Fruit fly (Drosophila melanogaster) whole organism, embryonic: ENCODE results near the gene Rab3GAP1.

Experiments
- Bgb ChIP-seq: fragments of 200-800 bp; sonication (Bioruptor generic); IDR thresholded peaks from 2 replicates; pipeline ENCODE4 v1.3.6; 2022; ENCODE audit warnings: missing biosample characterization, missing genetic modification characterization; ENCODE audit not compliant: partially characterized antibody
- Bteb2 ChIP-seq: fragments of 200-800 bp; sonication (Bioruptor generic); optimal IDR thresholded peaks from 2 replicates; lab custom pipeline; 2016; ENCODE audit warnings: missing biosample characterization, missing genetic modification characterization
- CG10209 ChIP-seq: fragments of 200-800 bp; sonication (Bioruptor generic); optimal IDR thresholded peaks from 3 replicates; lab custom pipeline; 2017; ENCODE audit warnings: missing biosample characterization, mild to moderate bottlenecking, missing genetic modification characterization, missing genetic modification reagents
- CG10267 ChIP-seq: fragments of 200-800 bp; sonication (Bioruptor generic); optimal IDR thresholded peaks from 2 replicates; lab custom pipeline; 2018; ENCODE audit warnings: missing biosample characterization, mild to moderate bottlenecking, missing genetic modification characterization, moderate library complexity
- CG10431 ChIP-seq: fragments of 200-800 bp; sonication (Bioruptor generic); optimal IDR thresholded peaks from 3 replicates; lab custom pipeline; 2018; ENCODE audit warnings: missing biosample characterization, mild to moderate bottlenecking, missing genetic modification characterization
- CG11723 ChIP-seq: fragments of 200-800 bp; sonication (Bioruptor generic); optimal IDR thresholded peaks from 2 replicates; lab custom pipeline; 2017; ENCODE audit warnings: missing biosample characterization, mild to moderate bottlenecking, missing genetic modification characterization
- CG14014 ChIP-seq: fragments of 200-800 bp; sonication (Bioruptor generic); IDR thresholded peaks from 2 replicates; pipeline ENCODE4 v1.3.6; 2022; ENCODE audit warnings: missing biosample characterization, missing genetic modification characterization
- CG17612 ChIP-seq: fragments of 200-800 bp; sonication (Bioruptor generic); IDR thresholded peaks from 2 replicates; pipeline ENCODE4 v1.3.6; 2022; ENCODE audit warnings: missing biosample characterization, missing genetic modification characterization
- CG2129 ChIP-seq: fragments of 200-800 bp; sonication (Bioruptor generic); IDR thresholded peaks from 2 replicates; pipeline ENCODE4 v1.3.6; 2022; ENCODE audit warnings: missing biosample characterization, missing genetic modification characterization; ENCODE audit not compliant: partially characterized antibody
- CG2202 ChIP-seq: fragments of 200-800 bp; sonication (Bioruptor generic); optimal IDR thresholded peaks from 2 replicates; lab custom pipeline; 2018; ENCODE audit warnings: missing biosample characterization, mild to moderate bottlenecking, missing genetic modification characterization
- CG33557 ChIP-seq: fragments of 200-800 bp; sonication (Bioruptor generic); optimal IDR thresholded peaks from 2 replicates; lab custom pipeline; 2019; ENCODE audit warnings: missing biosample characterization, mild to moderate bottlenecking, missing genetic modification characterization, moderate library complexity
- CG6272 ChIP-seq: fragments of 200-800 bp; sonication (Bioruptor generic); IDR thresholded peaks from 2 replicates; pipeline ENCODE4 v1.3.6; 2022; ENCODE audit warnings: missing biosample characterization, missing genetic modification characterization
- CG6854 ChIP-seq: fragments of 200-800 bp; sonication (Bioruptor generic); optimal IDR thresholded peaks from 3 replicates; lab custom pipeline; 2017; ENCODE audit warnings: missing biosample characterization, mild to moderate bottlenecking, missing genetic modification characterization
- CG8290 ChIP-seq, 3 experiments: fragments of 200-800 bp; sonication (Bioruptor generic); optimal IDR thresholded peaks; 2 replicates each; lab custom pipeline; 2016 to 2019; ENCODE audit warnings: missing biosample characterization in 3 of 3, missing genetic modification characterization in 3 of 3, mild to moderate bottlenecking in 2 of 3, moderate library complexity in 1 of 3
- CG8924 ChIP-seq: fragments of 200-800 bp; optimal IDR thresholded peaks from 3 replicates; lab custom pipeline; 2019; ENCODE audit warnings: missing biosample characterization, mild to moderate bottlenecking, missing genetic modification characterization, moderate library complexity
- CG9727 ChIP-seq: fragments of 200-800 bp; sonication (Bioruptor generic); optimal IDR thresholded peaks from 3 replicates; lab custom pipeline; 2017; ENCODE audit warnings: missing biosample characterization, mild to moderate bottlenecking, missing genetic modification characterization
- CG9876 ChIP-seq: fragments of 200-800 bp; sonication (Bioruptor generic); optimal IDR thresholded peaks from 2 replicates; lab custom pipeline; 2016; ENCODE audit warnings: missing biosample characterization, missing genetic modification characterization
- Chrac-16 ChIP-seq: fragments of 200-800 bp; sonication (Bioruptor generic); optimal IDR thresholded peaks from 3 replicates; lab custom pipeline; 2016; ENCODE audit warnings: missing biosample characterization, missing genetic modification characterization
- Dip3 ChIP-seq: fragments of 200-800 bp; sonication (Bioruptor generic); optimal IDR thresholded peaks from 3 replicates; lab custom pipeline; 2016; ENCODE audit warnings: missing biosample characterization, missing genetic modification characterization
- Dref ChIP-seq: fragments of 200-800 bp; sonication (Bioruptor generic); IDR thresholded peaks from 2 replicates; pipeline ENCODE4 v1.3.6; 2022; ENCODE audit warnings: missing biosample characterization, missing genetic modification characterization
- Ets97D ChIP-seq: fragments of 200-800 bp; sonication (Bioruptor generic); optimal IDR thresholded peaks from 3 replicates; lab custom pipeline; 2016; ENCODE audit warnings: missing biosample characterization, missing genetic modification characterization
- HLHmδ ChIP-seq: fragments of 200-800 bp; sonication (Bioruptor generic); optimal IDR thresholded peaks from 2 replicates; lab custom pipeline; 2018; ENCODE audit warnings: missing biosample characterization, mild to moderate bottlenecking, missing genetic modification characterization, moderate library complexity
- Hey ChIP-seq: fragments of 200-800 bp; sonication (Bioruptor generic); optimal IDR thresholded peaks from 3 replicates; lab custom pipeline; 2018; ENCODE audit warnings: missing biosample characterization, mild to moderate bottlenecking, missing genetic modification characterization
- Hr39 ChIP-seq: fragments of >200 bp; optimal IDR thresholded peaks from 2 replicates; lab custom pipeline; 2017
- NC2α ChIP-seq: fragments of 200-800 bp; sonication (Bioruptor generic); optimal IDR thresholded peaks from 2 replicates; lab custom pipeline; 2016; ENCODE audit warnings: missing biosample characterization, missing genetic modification characterization
- ac ChIP-seq: fragments of 200-800 bp; sonication (Bioruptor generic); optimal IDR thresholded peaks from 3 replicates; lab custom pipeline; 2017; ENCODE audit warnings: missing biosample characterization, mild to moderate bottlenecking, missing genetic modification characterization
- bbx ChIP-seq: fragments of 200-800 bp; sonication (Bioruptor generic); IDR thresholded peaks from 2 replicates; pipeline ENCODE4 v1.3.6; 2022; ENCODE audit warnings: missing biosample characterization, missing genetic modification characterization; ENCODE audit not compliant: partially characterized antibody
- bowl ChIP-seq: fragments of 200-800 bp; sonication (Bioruptor generic); IDR thresholded peaks from 2 replicates; pipeline ENCODE4 v1.3.6; 2022; ENCODE audit warnings: missing biosample characterization, missing genetic modification characterization
- br ChIP-seq: fragments of >200 bp; optimal IDR thresholded peaks from 2 replicates; lab custom pipeline; 2017
- chinmo ChIP-seq: fragments of 200-800 bp; sonication (Bioruptor generic); IDR thresholded peaks from 4 replicates; pipeline ENCODE4 v1.3.6; 2022; ENCODE audit warnings: missing biosample characterization, missing genetic modification characterization; ENCODE audit not compliant: partially characterized antibody
- crc ChIP-seq: fragments of 200-800 bp; sonication (Bioruptor generic); optimal IDR thresholded peaks from 2 replicates; lab custom pipeline; 2016; ENCODE audit warnings: missing biosample characterization, missing genetic modification characterization
- croc ChIP-seq: fragments of 200-800 bp; sonication (Bioruptor generic); conservative IDR thresholded peaks from 3 replicates; pipeline ENCODE4 v1.3.6; 2022; ENCODE audit warnings: missing biosample characterization, missing genetic modification characterization
- dimm ChIP-seq: fragments of 200-800 bp; sonication (Bioruptor generic); IDR thresholded peaks from 2 replicates; pipeline ENCODE4 v1.3.6; 2022; ENCODE audit warnings: missing biosample characterization, missing genetic modification characterization
- exex ChIP-seq: fragments of 200-800 bp; sonication (Bioruptor generic); optimal IDR thresholded peaks from 4 replicates; lab custom pipeline; 2018; ENCODE audit warnings: missing biosample characterization, mild to moderate bottlenecking, missing genetic modification characterization, moderate library complexity
- hbn ChIP-seq: fragments of 200-800 bp; sonication (Bioruptor generic); IDR thresholded peaks from 2 replicates; pipeline ENCODE4 v1.3.6; 2022; ENCODE audit warnings: missing biosample characterization, missing genetic modification characterization; ENCODE audit not compliant: partially characterized antibody
- nom ChIP-seq: fragments of 200-800 bp; sonication (Bioruptor generic); optimal IDR thresholded peaks from 2 replicates; lab custom pipeline; 2017; ENCODE audit warnings: missing biosample characterization, missing genetic modification characterization, mild to moderate bottlenecking, moderate library complexity, missing genetic modification reagents
- org-1 ChIP-seq: fragments of 200-800 bp; sonication (Bioruptor generic); optimal IDR thresholded peaks from 2 replicates; lab custom pipeline; 2017; ENCODE audit warnings: missing biosample characterization, missing genetic modification characterization
- pnt ChIP-seq: fragments of 200-800 bp; sonication (Bioruptor generic); optimal IDR thresholded peaks from 3 replicates; lab custom pipeline; 2016; ENCODE audit warnings: missing biosample characterization, missing genetic modification characterization
- psq ChIP-seq: fragments of 200-800 bp; sonication (Bioruptor generic); optimal IDR thresholded peaks from 2 replicates; lab custom pipeline; 2017; ENCODE audit warnings: missing biosample characterization, missing genetic modification characterization
- repo ChIP-seq: fragments of 200-800 bp; sonication (Bioruptor generic); optimal IDR thresholded peaks from 2 replicates; lab custom pipeline; 2016; ENCODE audit warnings: missing biosample characterization, missing genetic modification characterization
- slp2 ChIP-seq: fragments of 200-800 bp; sonication (Bioruptor generic); optimal IDR thresholded peaks from 2 replicates; lab custom pipeline; 2016; ENCODE audit warnings: missing biosample characterization, missing genetic modification characterization
- sna ChIP-seq: fragments of 200-800 bp; sonication (Bioruptor generic); IDR thresholded peaks from 2 replicates; pipeline ENCODE4 v1.3.6; 2022; ENCODE audit warnings: missing biosample characterization, missing genetic modification characterization; ENCODE audit not compliant: partially characterized antibody
- ssp ChIP-seq: fragments of 200-800 bp; sonication (Bioruptor generic); IDR thresholded peaks from 2 replicates; pipeline ENCODE4 v1.3.6; 2022; ENCODE audit warnings: missing biosample characterization, missing genetic modification characterization
- sug ChIP-seq: fragments of 200-800 bp; optimal IDR thresholded peaks from 2 replicates; lab custom pipeline; 2019; ENCODE audit warnings: missing biosample characterization, mild to moderate bottlenecking, missing genetic modification characterization, moderate library complexity
- tap ChIP-seq: fragments of 200-800 bp; optimal IDR thresholded peaks from 3 replicates; lab custom pipeline; 2019; ENCODE audit warnings: missing biosample characterization, mild to moderate bottlenecking, missing genetic modification characterization, moderate library complexity
- tgo ChIP-seq: fragments of 200-800 bp; sonication (Bioruptor generic); IDR thresholded peaks from 3 replicates; pipeline ENCODE4 v1.3.6; 2022; ENCODE audit warnings: missing biosample characterization, missing genetic modification characterization
- tio ChIP-seq: fragments of 200-800 bp; sonication (Bioruptor generic); optimal IDR thresholded peaks from 2 replicates; lab custom pipeline; 2017; ENCODE audit warnings: missing biosample characterization, missing genetic modification characterization, inconsistent platforms
- tll ChIP-seq, 2 experiments: fragments of 200-800 bp in 1 of 2; fragments of >200 bp in 1 of 2; sonication (Bioruptor generic) in 1 of 2; optimal IDR thresholded peaks; 2 replicates each; lab custom pipeline; 2017 to 2019; ENCODE audit warnings: missing biosample characterization in 2 of 2, missing genetic modification characterization in 2 of 2, mild to moderate bottlenecking in 1 of 2, moderate library complexity in 1 of 2
- twi ChIP-seq: fragments of 200-800 bp; optimal IDR thresholded peaks from 2 replicates; lab custom pipeline; 2019; ENCODE audit warnings: missing biosample characterization, mild to moderate bottlenecking, missing genetic modification characterization, moderate library complexity

The Rab3GAP1 gene

dm6 chr2L:1643252-1643864 lies 32.4 kb upstream of the Rab3GAP1 start (continued):
- peak; percentile 94 for TF ChIP-seq Dip3 (GFP tag; lab: Kevin White, UChicago)
- TF ChIP-seq CG17612 (GFP tag; lab: Robert Waterston, UW), result peak; percentile 89
- peak; percentile 90 for TF ChIP-seq dimm (GFP tag; lab: Robert Waterston, UW)
- peak; percentile 100 for TF ChIP-seq chinmo (GFP tag; lab: Robert Waterston, UW)
- TF ChIP-seq hbn (GFP tag; lab: Robert Waterston, UW), result no peak
- peak; percentile 57 for TF ChIP-seq Bgb (GFP tag; lab: Robert Waterston, UW)
- TF ChIP-seq CG33557 (GFP tag; lab: Kevin White, UChicago), result peak; percentile 78
- peak; percentile 91 for TF ChIP-seq bowl (GFP tag; lab: Robert Waterston, UW)
- TF ChIP-seq ac (GFP tag; lab: Kevin White, UChicago), result peak; percentile 64
- peak; percentile 40; the same call in 1 of the 2 replicates for TF ChIP-seq bbx
- peak; percentile 71 for TF ChIP-seq nom (GFP tag; lab: Kevin White, UChicago)
- peak; percentile 85 for TF ChIP-seq Hey
- peak; percentile 94 for TF ChIP-seq exex (tag; lab: Kevin White, UChicago)
- peak; percentile 82 for TF ChIP-seq CG2202 (tag; lab: Kevin White, UChicago)
- TF ChIP-seq tgo, result peak; percentile 98
- TF ChIP-seq Dref, result no peak; the same call in 1 of the 2 replicates
- TF ChIP-seq CG10267 (tag; lab: Kevin White, UChicago), result peak; percentile 90
- peak; percentile 98 for TF ChIP-seq psq (GFP tag; lab: Kevin White, UChicago)
- peak; percentile 66 for TF ChIP-seq CG9876 (GFP tag; lab: Kevin White, UChicago)
- peak; percentile 98 for TF ChIP-seq CG8924 (tag; lab: Kevin White, UChicago)
- TF ChIP-seq repo (GFP tag; lab: Kevin White, UChicago), result peak; percentile 83
- peak; percentile 93 for TF ChIP-seq tio (GFP tag; lab: Kevin White, UChicago)
- peak; percentile 86 for TF ChIP-seq crc (GFP tag; lab: Kevin White, UChicago)
- TF ChIP-seq br, result no peak
- TF ChIP-seq org-1 (GFP tag; lab: Kevin White, UChicago), result peak; percentile 97
- peak; percentile 91 for TF ChIP-seq twi (tag; lab: Kevin White, UChicago)
- peak; percentile 98 for TF ChIP-seq CG6854
- TF ChIP-seq Hr39 (lab: Kevin White, UChicago), result peak; percentile 85
- TF ChIP-seq CG6272 (GFP tag; lab: Robert Waterston, UW), result peak; percentile 90
- TF ChIP-seq CG8290 (GFP tag; optimal IDR thresholded peaks at IDR 0.05; lab: Kevin White, UChicago), result peak; percentile 94
- peak; percentile 53 to 89 for TF ChIP-seq CG8290 (tag; optimal IDR thresholded peaks at IDR 0.05; lab: Kevin White, UChicago)
- peak; percentile 88 for TF ChIP-seq pnt (GFP tag; lab: Kevin White, UChicago)
- peak; percentile 62 for TF ChIP-seq NC2α
- peak; percentile 94 for TF ChIP-seq croc
- peak; percentile 97 for TF ChIP-seq CG9727 (GFP tag; lab: Kevin White, UChicago)
- peak; percentile 97 for TF ChIP-seq tap (tag; lab: Kevin White, UChicago)
- peak; percentile 96 for TF ChIP-seq CG11723 (GFP tag; lab: Kevin White, UChicago)
- TF ChIP-seq Chrac-16 (GFP tag; lab: Kevin White, UChicago), result peak; percentile 91
- TF ChIP-seq slp2 (GFP tag; lab: Kevin White, UChicago), result peak; percentile 87
- TF ChIP-seq tll (GFP tag; optimal IDR thresholded peaks at IDR 0.05; lab: Kevin White, UChicago), result no peak
- TF ChIP-seq CG10209, result peak; percentile 98
- no peak for TF ChIP-seq sna (GFP tag; lab: Robert Waterston, UW)
- TF ChIP-seq HLHmδ (GFP tag; lab: Kevin White, UChicago), result no peak
- peak; percentile 84 for TF ChIP-seq CG10431 (GFP tag; lab: Kevin White, UChicago)
- peak; percentile 91 for TF ChIP-seq ssp (GFP tag; lab: Robert Waterston, UW)
- TF ChIP-seq Ets97D (GFP tag; lab: Kevin White, UChicago), result peak; percentile 32
- TF ChIP-seq sug (tag; lab: Kevin White, UChicago), result peak; percentile 99
- TF ChIP-seq Bteb2 (GFP tag; lab: Kevin White, UChicago), result peak; percentile 89
- TF ChIP-seq CG14014 (GFP tag; lab: Robert Waterston, UW), result peak; percentile 97
- TF ChIP-seq CG2129 (GFP tag; lab: Robert Waterston, UW), result no peak
